Fruit fly (Drosophila melanogaster): ENCODE data around the gene CG3769.

Gene CG3769

DNA sequence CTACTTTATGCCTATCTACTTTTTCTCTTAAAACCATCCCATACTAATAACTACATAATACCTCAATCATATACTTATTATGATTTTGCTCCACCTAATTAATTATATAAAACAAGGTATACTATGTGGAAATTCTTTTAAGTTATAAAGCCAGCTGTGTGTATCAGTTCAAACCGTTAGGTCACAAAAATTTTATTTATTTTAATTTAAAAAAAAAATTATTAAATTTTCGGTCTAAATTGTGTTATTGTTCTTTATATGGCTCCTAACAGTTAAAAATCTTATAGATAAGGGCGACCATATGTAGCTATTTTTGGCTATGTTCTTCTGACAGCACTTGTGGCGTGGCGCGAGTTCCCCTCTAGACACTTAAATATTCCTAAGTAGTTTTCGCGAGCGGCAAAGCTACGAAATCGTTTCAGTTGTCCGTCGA is 47.9 kb upstream of the CG3769 start, which contains the start of gene Aldh (continued):
- TF ChIP-seq CG7987 (GFP tag; optimal IDR thresholded peaks at IDR 0.05) (no peak), sug (tag; optimal IDR thresholded peaks at IDR 0.05) (peak; percentile 49), CG18476 (GFP tag; optimal IDR thresholded peaks at IDR 0.05) (no peak), CG6765 (GFP tag; optimal IDR thresholded peaks at IDR 0.05) (no peak), Scr (GFP tag; IDR thresholded peaks at IDR 0.05; ENCODE audit: partially characterized antibody) (no peak), CG8765 (GFP tag; IDR thresholded peaks at IDR 0.05) (peak; percentile 31; the same call in 1 of the 2 replicates), slbo (GFP tag; IDR thresholded peaks at IDR 0.05) (peak; percentile 72), ab (GFP tag; optimal IDR thresholded peaks at IDR 0.05) (no peak), CG34422 (GFP tag; IDR thresholded peaks at IDR 0.05) (no peak), dmrt11E (tag; optimal IDR thresholded peaks at IDR 0.05) (no peak), so (GFP tag; IDR thresholded peaks at IDR 0.05) (no peak), CG8089 (GFP tag; optimal IDR thresholded peaks at IDR 0.05) (no peak), Sin3A (optimal IDR thresholded peaks at IDR 0.05) (no peak), ERR (GFP tag; optimal IDR thresholded peaks at IDR 0.05) (no peak), CG15073 (GFP tag; optimal IDR thresholded peaks at IDR 0.05) (no peak), Dip3 (GFP tag; optimal IDR thresholded peaks at IDR 0.05) (no peak), CG12155 (GFP tag; optimal IDR thresholded peaks at IDR 0.05) (no peak), sd (tag; optimal IDR thresholded peaks at IDR 0.05) (no peak), vfl (GFP tag; optimal IDR thresholded peaks at IDR 0.05) (no peak), her (GFP tag; optimal IDR thresholded peaks at IDR 0.05) (no peak), CG6854 (GFP tag; optimal IDR thresholded peaks at IDR 0.05) (no peak), lab (GFP tag; optimal IDR thresholded peaks at IDR 0.05) (peak; percentile 52), tx (GFP tag; optimal IDR thresholded peaks at IDR 0.05) (no peak), pnt (GFP tag; optimal IDR thresholded peaks at IDR 0.05) (no peak), CG14441 (GFP tag; IDR thresholded peaks at IDR 0.05) (no peak), CG3838 (GFP tag; optimal IDR thresholded peaks at IDR 0.05) (no peak), CG11093 (GFP tag; IDR thresholded peaks at IDR 0.05) (no peak), CG12071 (GFP tag; optimal IDR thresholded peaks at IDR 0.05) (no peak), Atf-2 (GFP tag; optimal IDR thresholded peaks at IDR 0.05) (no peak), dysf (GFP tag; IDR thresholded peaks at IDR 0.05) (peak; percentile 53; the same call in 2 of the 3 replicates), CG5180 (GFP tag; optimal IDR thresholded peaks at IDR 0.05) (no peak), Nf-YC (tag; optimal IDR thresholded peaks at IDR 0.05) (no peak), vnd (GFP tag; IDR thresholded peaks at IDR 0.05; ENCODE audit: partially characterized antibody) (no peak), ro (GFP tag; IDR thresholded peaks at IDR 0.05) (no peak), NC2β (GFP tag; optimal IDR thresholded peaks at IDR 0.05) (no peak), CG9609 (GFP tag; optimal IDR thresholded peaks at IDR 0.05) (no peak), ken (GFP tag; IDR thresholded peaks at IDR 0.05) (no peak), maf-S (GFP tag; optimal IDR thresholded peaks at IDR 0.05) (no peak), kni (GFP tag; optimal IDR thresholded peaks at IDR 0.05) (no peak), danr (GFP tag; IDR thresholded peaks at IDR 0.05) (no peak)

dm6 chr2L:9388013-9388605 is 47.1 kb upstream of the CG3769 start:
- no peak for TF ChIP-seq nerfin-2 (GFP tag; IDR thresholded peaks at IDR 0.05; ENCODE audit: partially characterized antibody)
- TF ChIP-seq CG11247 (GFP tag; IDR thresholded peaks at IDR 0.05) = peak; percentile 74
- TF ChIP-seq ranshi (GFP tag; IDR thresholded peaks at IDR 0.05) = peak; percentile 72
- TF ChIP-seq CG17359 (tag; optimal IDR thresholded peaks at IDR 0.05) = peak; percentile 43
- TF ChIP-seq MTF-1 (GFP tag; optimal IDR thresholded peaks at IDR 0.05; ENCODE audit: borderline replicate concordance) = no peak
- no peak for TF ChIP-seq CTCF (GFP tag; optimal IDR thresholded peaks at IDR 0.05)
- TF ChIP-seq insv (GFP tag; optimal IDR thresholded peaks at IDR 0.05) = no peak
- peak; percentile 68 for TF ChIP-seq H2.0 (GFP tag; IDR thresholded peaks at IDR 0.05)
- TF ChIP-seq Kr (GFP tag; optimal IDR thresholded peaks at IDR 0.05) = no peak
- TF ChIP-seq zf30C (GFP tag; optimal IDR thresholded peaks at IDR 0.05) = no peak
- TF ChIP-seq Asciz (GFP tag; optimal IDR thresholded peaks at IDR 0.05) = no peak
- peak; percentile 1 for TF ChIP-seq CG2116 (GFP tag; optimal IDR thresholded peaks at IDR 0.05)
- no peak for TF ChIP-seq Stat92E (GFP tag; optimal IDR thresholded peaks at IDR 0.05)
- TF ChIP-seq ATbp (GFP tag; optimal IDR thresholded peaks at IDR 0.05) = peak; percentile 13
